Worm (Caenorhabditis elegans): ENCODE data around the gene C47E12.11.

The C47E12.11 gene

DNA sequence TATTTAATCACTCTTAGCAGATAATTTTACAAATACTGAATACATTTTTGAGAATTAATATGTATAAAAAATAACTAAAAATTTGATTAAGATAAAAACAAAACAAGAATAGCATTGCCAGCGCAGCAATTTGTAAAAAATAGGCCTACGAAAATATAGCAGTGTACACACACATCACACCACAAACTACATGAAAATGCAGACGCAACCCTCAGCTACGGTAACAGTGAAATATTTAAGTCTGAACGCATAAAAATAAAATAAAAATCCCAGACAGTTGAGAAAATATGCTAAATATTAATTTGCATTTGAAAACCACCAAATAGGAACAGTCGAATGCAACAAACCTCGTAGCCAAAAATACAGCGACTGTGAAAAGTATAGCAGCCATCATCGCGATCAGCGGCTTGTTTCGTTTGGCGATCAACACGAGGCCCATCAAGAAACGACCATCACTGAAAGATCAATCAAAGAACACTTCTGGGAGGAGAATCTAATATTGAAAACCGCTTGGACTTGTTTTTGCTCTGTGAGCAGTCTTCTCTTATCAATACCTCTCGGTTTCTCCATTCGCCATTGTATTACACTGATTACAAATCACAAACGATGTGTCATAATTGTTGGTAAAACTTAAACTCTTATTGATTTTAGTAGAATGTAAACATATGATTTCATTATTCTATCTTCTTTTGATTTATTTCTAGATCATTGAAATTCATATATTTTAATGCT lies 29.5 kb downstream of the C47E12.11 start, which contains the start of gene pyp-1 (continued):
- no peak for TF ChIP-seq fkh-10 (GFP tag; optimal IDR thresholded peaks at IDR 0.05)
- TF ChIP-seq zip-11 (GFP tag; IDR thresholded peaks at IDR 0.05), result no peak
- 0 out of 2 replicates have a peak, but pooled peaks have one; percentile 37 for TF ChIP-seq snpc-1.2 (GFP tag; IDR thresholded peaks at IDR 0.05)
- TF ChIP-seq aha-1 (tag), result no peak
- no peak for TF ChIP-seq unc-39 (tag; optimal IDR thresholded peaks at IDR 0.05)
- no peak for TF ChIP-seq mxl-3 (GFP tag; optimal IDR thresholded peaks at IDR 0.05)
- no peak for TF ChIP-seq nhr-102 (tag; optimal IDR thresholded peaks at IDR 0.05)
- peak in 1 of 2 experiments; percentile 32 for TF ChIP-seq mdl-1 (tag; optimal IDR thresholded peaks at IDR 0.05)
- TF ChIP-seq D1046.2 (GFP tag; IDR thresholded peaks at IDR 0.05), result no peak
- no peak for TF ChIP-seq ces-1 (GFP tag; optimal IDR thresholded peaks at IDR 0.05)
- TF ChIP-seq vab-7 (GFP tag; IDR thresholded peaks at IDR 0.05), result no peak
- peak; percentile 67 for TF ChIP-seq hlh-11 (tag; optimal IDR thresholded peaks at IDR 0.05)
- no peak for TF ChIP-seq F26F4.8 (GFP tag; conservative IDR thresholded peaks at IDR 0.05)
- no peak for TF ChIP-seq dmd-6 (GFP tag; IDR thresholded peaks at IDR 0.05)
- no peak for TF ChIP-seq snpc-4 (tag; optimal IDR thresholded peaks at IDR 0.05)
- no peak for TF ChIP-seq php-3 (GFP tag; IDR thresholded peaks at IDR 0.05)
- TF ChIP-seq F44E2.7 (GFP tag; IDR thresholded peaks at IDR 0.05), result no peak
- TF ChIP-seq zag-1 (tag; optimal IDR thresholded peaks at IDR 0.05), result no peak
- no peak for TF ChIP-seq F10B5.3 (tag; optimal IDR thresholded peaks at IDR 0.05)
- TF ChIP-seq ceh-62 (tag; optimal IDR thresholded peaks at IDR 0.05), result no peak
- peak; percentile 5 for TF ChIP-seq dpl-1 (GFP tag; optimal IDR thresholded peaks at IDR 0.05)
- no peak for TF ChIP-seq ceh-20 (GFP tag; IDR thresholded peaks at IDR 0.05)
- no peak for TF ChIP-seq lin-39 (tag; optimal IDR thresholded peaks at IDR 0.05)
- no peak for TF ChIP-seq nhr-25 (tag; optimal IDR thresholded peaks at IDR 0.05; ENCODE audit: borderline replicate concordance, insufficient read depth)
- no peak for TF ChIP-seq attf-4 (tag; optimal IDR thresholded peaks at IDR 0.05)
- no peak for TF ChIP-seq zfp-3 (GFP tag; conservative IDR thresholded peaks at IDR 0.05)
- TF ChIP-seq lir-3 (tag; optimal IDR thresholded peaks at IDR 0.05), result no peak
- no peak for TF ChIP-seq nhr-6 (tag; optimal IDR thresholded peaks at IDR 0.05)
- TF ChIP-seq ama-1 (optimal IDR thresholded peaks at IDR 0.05), result no peak
- TF ChIP-seq saeg-2 (GFP tag; IDR thresholded peaks at IDR 0.05), result no peak
- TF ChIP-seq duxl-1 (tag; optimal IDR thresholded peaks at IDR 0.05; ENCODE audit: poor library complexity), result no peak
- TF ChIP-seq R02D3.7 (tag; optimal IDR thresholded peaks at IDR 0.05), result no peak
- TF ChIP-seq dmd-9 (GFP tag; IDR thresholded peaks at IDR 0.05), result no peak
- TF ChIP-seq arid-1 (GFP tag; conservative IDR thresholded peaks at IDR 0.05), result 0 out of 2 replicates have a peak, but pooled peaks have one; percentile 4
- TF ChIP-seq daf-16 (GFP tag; optimal IDR thresholded peaks at IDR 0.05), result peak in 1 of 2 experiments; percentile 68
- TF ChIP-seq daf-16 (tag; optimal IDR thresholded peaks at IDR 0.05), result peak; percentile 92
- TF ChIP-seq nhr-11 (tag; optimal IDR thresholded peaks at IDR 0.05), result peak; percentile 30
- TF ChIP-seq mep-1 (tag; optimal IDR thresholded peaks at IDR 0.05), result peak; percentile 9
- no peak for TF ChIP-seq Y105C5A.15 (GFP tag; IDR thresholded peaks at IDR 0.05)
- TF ChIP-seq lin-29 (GFP tag; IDR thresholded peaks at IDR 0.05), result no peak
- TF ChIP-seq ZK546.5 (tag; optimal IDR thresholded peaks at IDR 0.05), result no peak
- TF ChIP-seq mdt-29 (GFP tag; IDR thresholded peaks at IDR 0.05), result 0 out of 2 replicates have a peak, but pooled peaks have one; percentile 12
- no peak for TF ChIP-seq set-16 (GFP tag; IDR thresholded peaks at IDR 0.05)
- no peak for TF ChIP-seq lin-15B (tag; optimal IDR thresholded peaks at IDR 0.05)
- TF ChIP-seq nhr-77 (tag; optimal IDR thresholded peaks at IDR 0.05), result no peak
- peak; percentile 42 for TF ChIP-seq lin-38 (GFP tag; IDR thresholded peaks at IDR 0.05)
- TF ChIP-seq hmg-1.1 (GFP tag; IDR thresholded peaks at IDR 0.05), result no peak
- no peak for TF ChIP-seq tra-1 (GFP tag; IDR thresholded peaks at IDR 0.05)
- TF ChIP-seq ceh-32 (tag; optimal IDR thresholded peaks at IDR 0.05; ENCODE audit: poor library complexity), result no peak
- no peak for TF ChIP-seq Y5F2A.4 (GFP tag; optimal IDR thresholded peaks at IDR 0.05)
- TF ChIP-seq egl-27 (tag; optimal IDR thresholded peaks at IDR 0.05), result no peak

All from whole organism, L4 larva.